Fruit fly (Drosophila melanogaster): ENCODE results near the gene swa.

The swa gene

dm6 chrX:6358198-6358597 lies 7.3 kb downstream of the swa start:
- TF ChIP-seq Hr96 (GFP tag; optimal IDR thresholded peaks at IDR 0.05) (no peak), CG7101 (tag; optimal IDR thresholded peaks at IDR 0.05) (no peak), toe (GFP tag; optimal IDR thresholded peaks at IDR 0.05) (no peak), CG33017 (tag; optimal IDR thresholded peaks at IDR 0.05) (no peak), cic (GFP tag; optimal IDR thresholded peaks at IDR 0.05) (no peak), bab1 (GFP tag; optimal IDR thresholded peaks at IDR 0.05) (no peak), CG14711 (tag; optimal IDR thresholded peaks at IDR 0.05) (no peak), kay (GFP tag; ENCODE audit: borderline replicate concordance) (peak; percentile 75), pad (GFP tag; optimal IDR thresholded peaks at IDR 0.05) (no peak), CG5204 (GFP tag; optimal IDR thresholded peaks at IDR 0.05) (no peak), CG11617 (GFP tag; optimal IDR thresholded peaks at IDR 0.05) (no peak), CG12768 (GFP tag; optimal IDR thresholded peaks at IDR 0.05) (no peak), tj (GFP tag; optimal IDR thresholded peaks at IDR 0.05) (peak; percentile 12), cnc (optimal IDR thresholded peaks at IDR 0.05) (no peak), CG7045 (GFP tag; optimal IDR thresholded peaks at IDR 0.05) (no peak)

dm6 chrX:6357456-6358007 lies 8.0 kb downstream of the swa start:
- no peak for TF ChIP-seq cnc (optimal IDR thresholded peaks at IDR 0.05)
- no peak for TF ChIP-seq kay (GFP tag; ENCODE audit: borderline replicate concordance)
- TF ChIP-seq cic (GFP tag; optimal IDR thresholded peaks at IDR 0.05), result peak; percentile 26
- TF ChIP-seq CG12768 (GFP tag; optimal IDR thresholded peaks at IDR 0.05), result peak; percentile 55
- peak; percentile 35 for TF ChIP-seq CG7101 (tag; optimal IDR thresholded peaks at IDR 0.05)

dm6 chrX:6356748-6357397 lies 8.6 kb downstream of the swa start:
- no peak for TF ChIP-seq Crg-1 (GFP tag; optimal IDR thresholded peaks at IDR 0.05)
- TF ChIP-seq cic (GFP tag; optimal IDR thresholded peaks at IDR 0.05), result peak; percentile 77
- peak; percentile 7 for TF ChIP-seq ovo (GFP tag; optimal IDR thresholded peaks at IDR 0.05)
- no peak for TF ChIP-seq CG33017 (tag; optimal IDR thresholded peaks at IDR 0.05)
- peak; percentile 23 for TF ChIP-seq tj (GFP tag; optimal IDR thresholded peaks at IDR 0.05)
- TF ChIP-seq CG5204 (GFP tag; optimal IDR thresholded peaks at IDR 0.05), result no peak

- TF ChIP-seq toe (GFP tag; optimal IDR thresholded peaks at IDR 0.05) (no peak), Mnt (GFP tag; optimal IDR thresholded peaks at IDR 0.05) (peak; percentile 56), tj (GFP tag; optimal IDR thresholded peaks at IDR 0.05) (peak; percentile 64), CG7101 (tag; optimal IDR thresholded peaks at IDR 0.05) (peak; percentile 16), Crg-1 (GFP tag; optimal IDR thresholded peaks at IDR 0.05) (no peak), CG33017 (tag; optimal IDR thresholded peaks at IDR 0.05) (peak; percentile 15), kay (GFP tag; ENCODE audit: borderline replicate concordance) (peak; percentile 57), cnc (optimal IDR thresholded peaks at IDR 0.05) (no peak)
These were observed 10.3 kb downstream of the swa start for dm6 chrX:6355090-6355679.

- TF ChIP-seq cnc (optimal IDR thresholded peaks at IDR 0.05) (no peak), toe (GFP tag; optimal IDR thresholded peaks at IDR 0.05) (no peak), ovo (GFP tag; optimal IDR thresholded peaks at IDR 0.05) (no peak), Crg-1 (GFP tag; optimal IDR thresholded peaks at IDR 0.05) (no peak), CG7045 (GFP tag; optimal IDR thresholded peaks at IDR 0.05) (no peak), Clk (GFP tag; optimal IDR thresholded peaks at IDR 0.05) (no peak), tj (GFP tag; optimal IDR thresholded peaks at IDR 0.05) (no peak), CG12768 (GFP tag; optimal IDR thresholded peaks at IDR 0.05) (no peak), CG1620 (GFP tag; optimal IDR thresholded peaks at IDR 0.05) (no peak)
These were observed 11.3 kb downstream of the swa start for dm6 chrX:6354163-6354562.

- TF ChIP-seq Mnt (GFP tag; optimal IDR thresholded peaks at IDR 0.05), result peak; percentile 15
- no peak for TF ChIP-seq cic (GFP tag; optimal IDR thresholded peaks at IDR 0.05)
- peak; percentile 31 for TF ChIP-seq CG1620 (GFP tag; optimal IDR thresholded peaks at IDR 0.05)
- peak; percentile 79 for TF ChIP-seq bab1 (GFP tag; optimal IDR thresholded peaks at IDR 0.05)
- TF ChIP-seq kay (GFP tag; ENCODE audit: borderline replicate concordance), result peak; percentile 50
- peak; percentile 77 for TF ChIP-seq CG14711 (tag; optimal IDR thresholded peaks at IDR 0.05)
- TF ChIP-seq CG12768 (GFP tag; optimal IDR thresholded peaks at IDR 0.05), result peak; percentile 54
- TF ChIP-seq CG11617 (GFP tag; optimal IDR thresholded peaks at IDR 0.05), result peak; percentile 80
- TF ChIP-seq cnc (optimal IDR thresholded peaks at IDR 0.05), result no peak
- TF ChIP-seq CG7045 (GFP tag; optimal IDR thresholded peaks at IDR 0.05), result peak; percentile 73
- TF ChIP-seq pad (GFP tag; optimal IDR thresholded peaks at IDR 0.05), result no peak
- peak; percentile 23 for TF ChIP-seq ovo (GFP tag; optimal IDR thresholded peaks at IDR 0.05)
- TF ChIP-seq Clk (GFP tag; optimal IDR thresholded peaks at IDR 0.05), result peak; percentile 21
- peak; percentile 49 for TF ChIP-seq CG5204 (GFP tag; optimal IDR thresholded peaks at IDR 0.05)
- peak; percentile 43 for TF ChIP-seq toe (GFP tag; optimal IDR thresholded peaks at IDR 0.05)
- TF ChIP-seq CG7101 (tag; optimal IDR thresholded peaks at IDR 0.05), result peak; percentile 78
- no peak for TF ChIP-seq Hr96 (GFP tag; optimal IDR thresholded peaks at IDR 0.05)
- peak; percentile 52 for TF ChIP-seq CG33017 (tag; optimal IDR thresholded peaks at IDR 0.05)
- TF ChIP-seq Crg-1 (GFP tag; optimal IDR thresholded peaks at IDR 0.05), result peak; percentile 27
- peak; percentile 83 for TF ChIP-seq tj (GFP tag; optimal IDR thresholded peaks at IDR 0.05)
These were observed 11.9 kb downstream of the swa start for dm6 chrX:6353613-6353986.
